Fruit fly (Drosophila melanogaster) whole organism, embryonic: ENCODE measurements around the gene CG11726.
A peak's percentile ranks its signal among the peaks of the same experiment; 100 is the strongest.

Experiments
- CG10979 ChIP-seq: fragments of 200-800 bp; sonication (Bioruptor generic); optimal IDR thresholded peaks from 2 replicates; lab custom pipeline; 2018; ENCODE audit warnings: missing biosample characterization, mild to moderate bottlenecking, missing genetic modification characterization, moderate library complexity
- CG11560 ChIP-seq: fragments of 200-800 bp; sonication (Bioruptor generic); IDR thresholded peaks from 3 replicates; pipeline ENCODE4 v1.3.6; 2022; ENCODE audit warnings: missing biosample characterization, missing genetic modification characterization
- CG12744 ChIP-seq: fragments of 200-800 bp; sonication (Bioruptor generic); optimal IDR thresholded peaks from 2 replicates; lab custom pipeline; 2016; ENCODE audit warnings: missing biosample characterization, missing genetic modification characterization
- CG12942 ChIP-seq: fragments of 200-800 bp; sonication (Bioruptor generic); optimal IDR thresholded peaks from 3 replicates; lab custom pipeline; 2016; ENCODE audit warnings: missing biosample characterization, missing genetic modification characterization
- CG13424 ChIP-seq: fragments of 200-800 bp; sonication (Bioruptor generic); optimal IDR thresholded peaks from 2 replicates; lab custom pipeline; 2019; ENCODE audit warnings: missing biosample characterization, mild to moderate bottlenecking, missing genetic modification characterization, moderate library complexity
- CG14710 ChIP-seq: fragments of 200-800 bp; sonication (Bioruptor generic); optimal IDR thresholded peaks from 3 replicates; lab custom pipeline; 2019; ENCODE audit warnings: missing biosample characterization, mild to moderate bottlenecking, missing genetic modification characterization, moderate library complexity
- CG1602 ChIP-seq: fragments of 200-800 bp; sonication (Bioruptor generic); optimal IDR thresholded peaks from 3 replicates; lab custom pipeline; 2016; ENCODE audit warnings: missing biosample characterization, missing genetic modification characterization
- CG1603 ChIP-seq: fragments of 200-800 bp; sonication (Bioruptor generic); optimal IDR thresholded peaks from 2 replicates; lab custom pipeline; 2019; ENCODE audit warnings: missing biosample characterization, mild to moderate bottlenecking, missing genetic modification characterization, moderate library complexity
- CG17328 ChIP-seq: fragments of 200-800 bp; sonication (Bioruptor generic); IDR thresholded peaks from 2 replicates; pipeline ENCODE4 v1.3.6; 2022; ENCODE audit warnings: missing biosample characterization, missing genetic modification characterization
- CG18262 ChIP-seq: fragments of 200-800 bp; optimal IDR thresholded peaks from 3 replicates; lab custom pipeline; 2019; ENCODE audit warnings: missing biosample characterization, mild to moderate bottlenecking, missing genetic modification characterization, moderate library complexity
- CG1832 ChIP-seq: fragments of 200-800 bp; sonication (Bioruptor generic); optimal IDR thresholded peaks from 2 replicates; lab custom pipeline; 2017; ENCODE audit warnings: missing biosample characterization, mild to moderate bottlenecking, missing genetic modification characterization, inconsistent platforms
- CG18619 ChIP-seq: fragments of 200-800 bp; sonication (Bioruptor generic); optimal IDR thresholded peaks from 3 replicates; lab custom pipeline; 2017; ENCODE audit warnings: missing biosample characterization, mild to moderate bottlenecking, missing genetic modification characterization
- CG30403 ChIP-seq: fragments of 200-800 bp; sonication (Bioruptor generic); optimal IDR thresholded peaks from 3 replicates; lab custom pipeline; 2016; ENCODE audit warnings: missing biosample characterization, missing genetic modification characterization
- CG32767 ChIP-seq: fragments of 200-800 bp; sonication (Bioruptor generic); IDR thresholded peaks from 2 replicates; pipeline ENCODE4 v1.3.6; 2022; ENCODE audit warnings: missing biosample characterization, missing genetic modification characterization
- CG34376 ChIP-seq: fragments of 200-800 bp; sonication (Bioruptor generic); optimal IDR thresholded peaks from 2 replicates; lab custom pipeline; 2018; ENCODE audit warnings: missing biosample characterization, mild to moderate bottlenecking, missing genetic modification characterization
- CG3838 ChIP-seq: fragments of 200-800 bp; sonication (Bioruptor generic); optimal IDR thresholded peaks from 3 replicates; lab custom pipeline; 2016; ENCODE audit warnings: missing biosample characterization, missing genetic modification characterization
- CG4424 ChIP-seq: fragments of 200-800 bp; sonication (Bioruptor generic); optimal IDR thresholded peaks from 3 replicates; lab custom pipeline; 2016; ENCODE audit warnings: missing biosample characterization, missing genetic modification characterization
- CG5953 ChIP-seq: fragments of 200-800 bp; sonication (Bioruptor generic); IDR thresholded peaks from 2 replicates; pipeline ENCODE4 v1.3.6; 2022; ENCODE audit warnings: missing biosample characterization, missing genetic modification characterization
- CG6272 ChIP-seq: fragments of 200-800 bp; sonication (Bioruptor generic); IDR thresholded peaks from 2 replicates; pipeline ENCODE4 v1.3.6; 2022; ENCODE audit warnings: missing biosample characterization, missing genetic modification characterization
- CG8290 ChIP-seq, 3 experiments: fragments of 200-800 bp; sonication (Bioruptor generic); optimal IDR thresholded peaks; 2 replicates each; lab custom pipeline; 2016 to 2019; ENCODE audit warnings: missing biosample characterization in 3 of 3, missing genetic modification characterization in 3 of 3, mild to moderate bottlenecking in 2 of 3, moderate library complexity in 1 of 3
- CoRest ChIP-seq: fragments of 200-800 bp; sonication (Bioruptor generic); optimal IDR thresholded peaks from 3 replicates; lab custom pipeline; 2018; ENCODE audit warnings: missing biosample characterization, mild to moderate bottlenecking, missing genetic modification characterization, moderate library complexity
- Dad ChIP-seq: fragments of 200-800 bp; sonication (Bioruptor generic); optimal IDR thresholded peaks from 3 replicates; lab custom pipeline; 2016; ENCODE audit warnings: missing biosample characterization, missing genetic modification characterization
- Dfd ChIP-seq, 2 experiments: fragments of >200 bp; optimal IDR thresholded peaks; 2 replicates each; lab custom pipeline; 2017; ENCODE audit warnings: missing biosample characterization in 2 of 2, missing genetic modification characterization in 2 of 2
- Dref ChIP-seq: fragments of 200-800 bp; sonication (Bioruptor generic); IDR thresholded peaks from 2 replicates; pipeline ENCODE4 v1.3.6; 2022; ENCODE audit warnings: missing biosample characterization, missing genetic modification characterization
- Gsc ChIP-seq: fragments of 200-800 bp; sonication (Bioruptor generic); IDR thresholded peaks from 2 replicates; pipeline ENCODE4 v1.3.6; 2022; ENCODE audit warnings: missing biosample characterization, missing genetic modification characterization
- H2.0 ChIP-seq: fragments of 200-800 bp; sonication (Bioruptor generic); IDR thresholded peaks from 2 replicates; pipeline ENCODE4 v1.3.6; 2022; ENCODE audit warnings: missing biosample characterization, missing genetic modification characterization
- Hsf ChIP-seq: fragments of 200-800 bp; sonication (Bioruptor generic); optimal IDR thresholded peaks from 3 replicates; lab custom pipeline; 2016; ENCODE audit warnings: missing biosample characterization, missing genetic modification characterization
- Lhr ChIP-seq: fragments of 200-800 bp; sonication (Bioruptor generic); optimal IDR thresholded peaks from 3 replicates; lab custom pipeline; 2017; ENCODE audit warnings: mild to moderate bottlenecking, missing biosample characterization, missing genetic modification reagents, missing genetic modification characterization
- Max ChIP-seq: fragments of 200-800 bp; sonication (Bioruptor generic); optimal IDR thresholded peaks from 2 replicates; lab custom pipeline; 2016; ENCODE audit warnings: missing biosample characterization, mild to moderate bottlenecking, missing genetic modification characterization
- Meics ChIP-seq: fragments of 200-800 bp; sonication (Bioruptor generic); optimal IDR thresholded peaks from 2 replicates; lab custom pipeline; 2017; ENCODE audit warnings: missing biosample characterization, mild to moderate bottlenecking, missing genetic modification characterization
- NC2β ChIP-seq: fragments of 200-800 bp; sonication (Bioruptor generic); optimal IDR thresholded peaks from 2 replicates; lab custom pipeline; 2016; ENCODE audit warnings: missing biosample characterization, missing genetic modification characterization
- ap ChIP-seq: fragments of 200-800 bp; sonication (Bioruptor generic); IDR thresholded peaks from 2 replicates; pipeline ENCODE4 v1.3.6; 2022; ENCODE audit warnings: missing biosample characterization, missing genetic modification characterization
- az2 ChIP-seq: fragments of 200-800 bp; sonication (Bioruptor generic); optimal IDR thresholded peaks from 3 replicates; lab custom pipeline; 2016; ENCODE audit warnings: missing biosample characterization, missing genetic modification characterization
- bcd ChIP-seq: fragments of 200-800 bp; sonication (Bioruptor generic); optimal IDR thresholded peaks from 2 replicates; lab custom pipeline; 2017; ENCODE audit warnings: missing biosample characterization, mild to moderate bottlenecking, missing genetic modification characterization
- cas ChIP-seq: fragments of 200-800 bp; sonication (Bioruptor generic); IDR thresholded peaks from 2 replicates; pipeline ENCODE4 v1.3.6; 2022; ENCODE audit warnings: missing biosample characterization, missing genetic modification characterization
- cg ChIP-seq: fragments of 200-800 bp; sonication (Bioruptor generic); optimal IDR thresholded peaks from 3 replicates; lab custom pipeline; 2019; ENCODE audit warnings: missing biosample characterization, mild to moderate bottlenecking, missing genetic modification characterization, moderate library complexity
- chinmo ChIP-seq: fragments of 200-800 bp; sonication (Bioruptor generic); IDR thresholded peaks from 4 replicates; pipeline ENCODE4 v1.3.6; 2022; ENCODE audit warnings: missing biosample characterization, missing genetic modification characterization; ENCODE audit not compliant: partially characterized antibody
- chn ChIP-seq: fragments of 200-800 bp; sonication (Bioruptor generic); optimal IDR thresholded peaks from 2 replicates; lab custom pipeline; 2016; ENCODE audit warnings: missing biosample characterization, missing genetic modification characterization
- crc ChIP-seq: fragments of 200-800 bp; sonication (Bioruptor generic); optimal IDR thresholded peaks from 2 replicates; lab custom pipeline; 2016; ENCODE audit warnings: missing biosample characterization, missing genetic modification characterization
- dysf ChIP-seq: fragments of 200-800 bp; sonication (Bioruptor generic); IDR thresholded peaks from 3 replicates; pipeline ENCODE4 v1.3.6; 2022; ENCODE audit warnings: missing biosample characterization, missing genetic modification characterization
- fd96Cb ChIP-seq: fragments of 200-800 bp; sonication (Bioruptor generic); optimal IDR thresholded peaks from 2 replicates; lab custom pipeline; 2018; ENCODE audit warnings: missing biosample characterization, mild to moderate bottlenecking, missing genetic modification characterization, moderate library complexity
- gfzf ChIP-seq: fragments of 200-800 bp; sonication (Bioruptor generic); optimal IDR thresholded peaks from 2 replicates; lab custom pipeline; 2016; ENCODE audit warnings: missing biosample characterization, mild to moderate bottlenecking, missing genetic modification characterization, moderate library complexity
- gro ChIP-seq: fragments of 200-800 bp; sonication (Bioruptor generic); optimal IDR thresholded peaks from 2 replicates; lab custom pipeline; 2016; ENCODE audit warnings: missing biosample characterization, missing genetic modification characterization
- ham ChIP-seq: fragments of 200-800 bp; sonication (Bioruptor generic); IDR thresholded peaks from 2 replicates; pipeline ENCODE4 v1.3.6; 2022; ENCODE audit warnings: missing biosample characterization, missing genetic modification characterization
- ind ChIP-seq: fragments of 200-800 bp; sonication (Bioruptor generic); optimal IDR thresholded peaks from 3 replicates; lab custom pipeline; 2016; ENCODE audit warnings: missing biosample characterization, missing genetic modification characterization
- lbe ChIP-seq: fragments of 200-800 bp; sonication (Bioruptor generic); optimal IDR thresholded peaks from 2 replicates; lab custom pipeline; 2016; ENCODE audit warnings: missing biosample characterization, mild to moderate bottlenecking, missing genetic modification characterization
- maf-S ChIP-seq: fragments of 200-800 bp; sonication (Bioruptor generic); optimal IDR thresholded peaks from 2 replicates; lab custom pipeline; 2016; ENCODE audit warnings: missing biosample characterization, missing genetic modification characterization
- row ChIP-seq: fragments of 200-800 bp; sonication (Bioruptor generic); IDR thresholded peaks from 3 replicates; pipeline ENCODE4 v1.3.6; 2022; ENCODE audit warnings: missing biosample characterization, missing genetic modification characterization
- sc ChIP-seq, 3 experiments: fragments of >200 bp in 2 of 3; fragments of 200-800 bp in 1 of 3; sonication (Bioruptor generic) in 1 of 3; optimal IDR thresholded peaks; 2 replicates in 2 of 3; 3 replicates in 1 of 3; lab custom pipeline; 2017; ENCODE audit warnings: mild to moderate bottlenecking in 1 of 3, missing biosample characterization in 1 of 3, missing genetic modification characterization in 1 of 3, missing genetic modification reagents in 1 of 3
- sens ChIP-seq: fragments of 200-800 bp; sonication (Bioruptor generic); peaks from one replicate; lab custom pipeline; 2016; ENCODE audit warnings: missing biosample characterization, missing genetic modification characterization
- trh ChIP-seq: fragments of 200-800 bp; sonication (Bioruptor generic); optimal IDR thresholded peaks from 2 replicates; lab custom pipeline; 2016; ENCODE audit warnings: missing biosample characterization, missing genetic modification characterization

Gene CG11726

DNA sequence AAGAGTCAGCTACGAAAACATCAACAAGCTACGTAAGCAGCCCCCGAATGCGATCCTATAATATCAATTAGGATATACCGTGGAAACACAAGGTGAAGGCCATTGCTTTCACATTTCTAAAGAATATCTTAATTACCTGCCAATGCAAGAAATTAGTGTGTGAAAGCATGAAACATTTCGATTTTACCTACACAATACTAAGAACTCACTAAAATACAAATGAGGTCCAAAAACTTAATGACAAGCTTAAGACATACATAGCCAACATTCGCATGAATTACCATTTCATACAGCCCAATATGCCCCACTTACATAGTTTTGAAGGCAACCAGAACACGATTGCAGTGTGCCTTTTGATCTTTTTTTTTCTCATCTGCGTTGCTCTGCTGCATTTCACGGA, 35.2 kb downstream of the CG11726 start (continued):
- TF ChIP-seq CG11560 (no peak), CG6272 (GFP tag; lab: Robert Waterston, UW) (no peak), gfzf (GFP tag; lab: Kevin White, UChicago) (no peak), CG8290 (GFP tag; optimal IDR thresholded peaks at IDR 0.05; lab: Kevin White, UChicago) (no peak), CG8290 (tag; optimal IDR thresholded peaks at IDR 0.05; lab: Kevin White, UChicago) (no peak), CG4424 (GFP tag; lab: Kevin White, UChicago) (peak; percentile 26), Max (no peak), CoRest (tag; lab: Kevin White, UChicago) (peak; percentile 65), Dref (no peak), crc (no peak), CG32767 (GFP tag; lab: Robert Waterston, UW) (no peak; the same call in 1 of the 2 replicates), ind (GFP tag; lab: Kevin White, UChicago) (peak; percentile 32), CG12744 (no peak), ham (GFP tag; lab: Robert Waterston, UW) (no peak), az2 (GFP tag; lab: Kevin White, UChicago) (peak; percentile 52), CG1832 (GFP tag; lab: Kevin White, UChicago) (no peak), CG1602 (peak; percentile 16), sc (optimal IDR thresholded peaks at IDR 0.05; lab: Kevin White, UChicago) (no peak), sc (GFP tag; optimal IDR thresholded peaks at IDR 0.05; lab: Kevin White, UChicago) (no peak), Hsf (GFP tag; lab: Kevin White, UChicago) (peak; percentile 50), CG18262 (tag; lab: Kevin White, UChicago) (peak; percentile 63), fd96Cb (tag; lab: Kevin White, UChicago) (peak; percentile 35), gro (GFP tag; lab: Kevin White, UChicago) (no peak), CG13424 (tag; lab: Kevin White, UChicago) (peak; percentile 28), bcd (GFP tag; lab: Kevin White, UChicago) (peak; percentile 26), CG3838 (no peak), chn (peak; percentile 54), CG34376 (no peak), lbe (GFP tag; lab: Kevin White, UChicago) (no peak), CG17328 (GFP tag; lab: Robert Waterston, UW) (0 out of 2 replicates have a peak, but pooled peaks have one; percentile 18), CG30403 (GFP tag; lab: Kevin White, UChicago) (peak; percentile 38), Dfd (GFP tag; optimal IDR thresholded peaks at IDR 0.05; lab: Kevin White, UChicago) (no peak), CG18619 (GFP tag; lab: Kevin White, UChicago) (no peak), CG14710 (tag; lab: Kevin White, UChicago) (peak; percentile 29), Gsc (GFP tag; lab: Robert Waterston, UW) (no peak), maf-S (GFP tag; lab: Kevin White, UChicago) (no peak), row (peak; percentile 64), CG10979 (tag; lab: Kevin White, UChicago) (peak; percentile 58), CG5953 (GFP tag; lab: Robert Waterston, UW) (peak; percentile 52), Dad (GFP tag; lab: Kevin White, UChicago) (no peak), Meics (GFP tag; lab: Kevin White, UChicago) (no peak), cg (no peak), chinmo (GFP tag; lab: Robert Waterston, UW) (no peak), ap (GFP tag; lab: Robert Waterston, UW) (0 out of 2 replicates have a peak, but pooled peaks have one; percentile 14), dysf (0 out of 3 replicates have a peak, but pooled peaks have one; percentile 26), NC2β (peak; percentile 11), H2.0 (no peak), Lhr (peak; percentile 1), sens (peak; percentile 89), trh (GFP tag; lab: Kevin White, UChicago) (no peak), cas (GFP tag; lab: Robert Waterston, UW) (no peak), CG12942 (GFP tag; lab: Kevin White, UChicago) (peak; percentile 12), CG1603 (peak; percentile 50)
